Worm (Caenorhabditis elegans): ENCODE results near the gene sel-2.

sel-2 gene

DNA sequence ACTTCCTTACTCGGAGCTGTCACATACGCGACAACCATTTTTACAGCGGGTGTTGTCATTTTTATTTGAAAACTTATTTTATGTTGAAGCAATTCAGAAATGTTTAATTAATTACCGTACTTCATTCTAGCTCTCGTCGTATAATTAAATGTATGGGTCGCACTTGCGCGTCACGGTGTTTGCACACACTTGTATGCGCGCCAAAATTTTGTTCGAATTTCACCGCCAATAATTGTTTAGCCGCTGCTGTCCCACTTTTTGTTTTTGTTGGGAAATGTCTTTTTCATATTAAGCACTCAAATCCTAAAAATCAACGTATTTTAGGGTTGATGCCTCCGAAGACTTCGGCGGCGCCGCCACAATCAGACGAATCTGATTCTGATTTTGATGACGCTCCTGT is 25.0 kb downstream of the sel-2 start, which contains the start of the genes F35G12.7 and smc-4 (continued):
- TF ChIP-seq lsl-1 (GFP tag; optimal IDR thresholded peaks at IDR 0.05) (peak; percentile 69), ztf-28 (GFP tag; IDR thresholded peaks at IDR 0.05) (no peak), Y67H2A.10 (GFP tag; conservative IDR thresholded peaks at IDR 0.05) (no peak), F49E8.2 (tag; optimal IDR thresholded peaks at IDR 0.05; ENCODE audit: insufficient read depth) (no peak), nhr-80 (tag; optimal IDR thresholded peaks at IDR 0.05) (no peak), unc-62 (GFP tag; optimal IDR thresholded peaks at IDR 0.05) (no peak), B0035.1 (tag; optimal IDR thresholded peaks at IDR 0.05) (no peak), ztf-3 (GFP tag; optimal IDR thresholded peaks at IDR 0.05) (no peak), let-607 (tag; optimal IDR thresholded peaks at IDR 0.05) (no peak), F55B11.4 (tag; optimal IDR thresholded peaks at IDR 0.05; ENCODE audit: borderline replicate concordance, insufficient read depth) (no peak), bed-2 (GFP tag; IDR thresholded peaks at IDR 0.05) (no peak), unc-130 (GFP tag; optimal IDR thresholded peaks at IDR 0.05) (no peak), ztf-25 (GFP tag; IDR thresholded peaks at IDR 0.05) (0 out of 2 replicates have a peak, but pooled peaks have one; percentile 28), cebp-2 (GFP tag; IDR thresholded peaks at IDR 0.05) (no peak), tbx-9 (tag; optimal IDR thresholded peaks at IDR 0.05; ENCODE audit: borderline replicate concordance) (no peak), B0336.3 (GFP tag; IDR thresholded peaks at IDR 0.05) (no peak), F22D6.2 (tag; optimal IDR thresholded peaks at IDR 0.05) (no peak), ccch-3 (GFP tag; optimal IDR thresholded peaks at IDR 0.05) (no peak), mcd-1 (GFP tag; IDR thresholded peaks at IDR 0.05) (peak; percentile 55; the same call in 1 of the 2 replicates), akir-1 (GFP tag; optimal IDR thresholded peaks at IDR 0.05) (no peak), ztf-18 (tag; optimal IDR thresholded peaks at IDR 0.05) (peak; percentile 19), athp-1 (tag; optimal IDR thresholded peaks at IDR 0.05) (no peak), lin-26 (GFP tag; IDR thresholded peaks at IDR 0.05) (no peak), madf-3 (GFP tag; IDR thresholded peaks at IDR 0.05) (peak; percentile 82; the same call in 1 of the 2 replicates), die-1 (tag; optimal IDR thresholded peaks at IDR 0.05) (peak; percentile 24), D2030.7 (GFP tag; IDR thresholded peaks at IDR 0.05) (peak; percentile 76), F33H1.4 (GFP tag; IDR thresholded peaks at IDR 0.05) (peak; percentile 70), Y56A3A.18 (GFP tag; IDR thresholded peaks at IDR 0.05) (no peak), F57A8.1 (GFP tag; optimal IDR thresholded peaks at IDR 0.05) (no peak), chd-7 (tag; optimal IDR thresholded peaks at IDR 0.05) (no peak), efl-1 (GFP tag; optimal IDR thresholded peaks at IDR 0.05) (peak; percentile 94), F39B2.1 (GFP tag; IDR thresholded peaks at IDR 0.05) (no peak), madf-6 (GFP tag; IDR thresholded peaks at IDR 0.05) (peak; percentile 96), nhr-120 (GFP tag; IDR thresholded peaks at IDR 0.05) (no peak), tlf-1 (GFP tag; optimal IDR thresholded peaks at IDR 0.05) (peak; percentile 62), ztf-22 (GFP tag; optimal IDR thresholded peaks at IDR 0.05) (no peak), snpc-1.1 (tag; optimal IDR thresholded peaks at IDR 0.05; ENCODE audit: insufficient read depth) (peak; percentile 21), C06A6.2 (GFP tag; conservative IDR thresholded peaks at IDR 0.05) (no peak), repo-1 (tag; optimal IDR thresholded peaks at IDR 0.05) (no peak), Y79H2A.3 (GFP tag; conservative IDR thresholded peaks at IDR 0.05) (no peak), hlh-12 (tag; optimal IDR thresholded peaks at IDR 0.05) (no peak), ceh-40 (GFP tag; IDR thresholded peaks at IDR 0.05) (no peak), bed-1 (GFP tag; IDR thresholded peaks at IDR 0.05) (no peak), hrde-1 (tag; optimal IDR thresholded peaks at IDR 0.05; ENCODE audit: borderline replicate concordance) (no peak), ztf-26 (tag; optimal IDR thresholded peaks at IDR 0.05) (no peak), atf-7 (tag; optimal IDR thresholded peaks at IDR 0.05) (no peak), somi-1 (GFP tag; optimal IDR thresholded peaks at IDR 0.05) (no peak), mel-28 (tag; optimal IDR thresholded peaks at IDR 0.05; ENCODE audit: borderline replicate concordance) (no peak), let-526 (GFP tag; IDR thresholded peaks at IDR 0.05) (no peak)
